Worm (Caenorhabditis elegans) whole organism, early embryonic: ENCODE data around the gene srd-19.

Experiments used
- ama-1 ChIP-seq: fragments of 150-350 bp; optimal IDR thresholded peaks from 2 replicates; lab custom pipeline; 2014
- ceh-36 ChIP-seq: sonication (generic microtip); optimal IDR thresholded peaks from 2 replicates; lab custom pipeline; 2016; ENCODE audit warnings: missing genetic modification characterization, inconsistent platforms, missing compliant biosample characterization
- ets-7 ChIP-seq: sonication (generic microtip); optimal IDR thresholded peaks from 2 replicates; lab custom pipeline; 2016; ENCODE audit warnings: missing genotype, missing genetic modification characterization, missing compliant biosample characterization
- hnd-1 ChIP-seq: sonication (generic microtip); optimal IDR thresholded peaks from 2 replicates; lab custom pipeline; 2016; ENCODE audit warnings: missing genetic modification characterization, missing compliant biosample characterization
- scrt-1 ChIP-seq: fragments of 200-800 bp; sonication (Bioruptor generic); IDR thresholded peaks from 2 replicates; pipeline ENCODE4 v1.3.6; 2022; ENCODE audit warnings: missing genetic modification characterization, missing compliant biosample characterization
- tbx-11 ChIP-seq: fragments of 200-800 bp; sonication (Bioruptor generic); IDR thresholded peaks from 2 replicates; pipeline ENCODE4 v1.3.6; 2022; ENCODE audit warnings: missing genetic modification characterization, missing compliant biosample characterization
- tbx-37 ChIP-seq: fragments of 200-800 bp; sonication (Bioruptor generic); conservative IDR thresholded peaks from 2 replicates; pipeline ENCODE4 v1.3.6; 2022; ENCODE audit warnings: missing genetic modification reagents, missing genetic modification characterization, missing compliant biosample characterization

- TF ChIP-seq ama-1 (lab: Kevin White, UChicago): no peak
- TF ChIP-seq hnd-1 (tag; lab: Kevin White, UChicago): no peak
- no peak for TF ChIP-seq tbx-37
- TF ChIP-seq ceh-36 (tag; lab: Kevin White, UChicago): no peak
- TF ChIP-seq scrt-1 (GFP tag; lab: Robert Waterston, UW): no peak
- no peak for TF ChIP-seq tbx-11 (GFP tag; lab: Robert Waterston, UW)
- TF ChIP-seq ets-7 (tag; lab: Kevin White, UChicago): no peak
Measured at ce11 chrV:13464123-13464522, 35.6 kb upstream of the srd-19 start.
